Worm (Caenorhabditis elegans) whole organism, young adult: ENCODE data around the gene hpo-9.
A peak's percentile ranks its signal among the peaks of the same experiment; 100 is the strongest.

Source experiments
- D2030.7 ChIP-seq: fragments of 200-800 bp; sonication (Bioruptor generic); IDR thresholded peaks from 2 replicates; pipeline ENCODE4 v1.3.6; 2022; ENCODE audit warnings: missing genetic modification reagents, missing genetic modification characterization, missing compliant biosample characterization
- F33H1.4 ChIP-seq: fragments of 200-800 bp; sonication (Bioruptor generic); IDR thresholded peaks from 2 replicates; pipeline ENCODE4 v1.3.6; 2022; ENCODE audit warnings: missing genetic modification reagents, missing genetic modification characterization, missing compliant biosample characterization
- T26A5.8 ChIP-seq: sonication (generic microtip); optimal IDR thresholded peaks from 2 replicates; lab custom pipeline; 2016; ENCODE audit warnings: missing genetic modification characterization, missing compliant biosample characterization
- ZK185.1 ChIP-seq: sonication (generic microtip); optimal IDR thresholded peaks from 2 replicates; lab custom pipeline; 2016; ENCODE audit warnings: mild to moderate bottlenecking, missing genetic modification characterization, missing compliant biosample characterization; ENCODE audit not compliant: poor library complexity, severe bottlenecking
- ama-1 ChIP-seq, 3 experiments: fragments of 150-350 bp in 1 of 3; sonication (generic microtip) in 2 of 3; optimal IDR thresholded peaks; 2 replicates each; lab custom pipeline; 2014 to 2018; ENCODE audit warnings: missing biosample characterization in 2 of 3, missing genetic modification characterization in 2 of 3, missing genetic modification reagents in 2 of 3
- atf-7 ChIP-seq: sonication (generic microtip); optimal IDR thresholded peaks from 2 replicates; lab custom pipeline; 2017; ENCODE audit warnings: mild to moderate bottlenecking, missing genetic modification characterization, missing compliant biosample characterization
- lin-35 ChIP-seq, 3 experiments: fragments of 150-350 bp in 2 of 3; sonication (generic microtip) in 1 of 3; optimal IDR thresholded peaks; 2 replicates each; lab custom pipeline; 2014 to 2018; ENCODE audit warnings: missing biosample characterization in 3 of 3, missing genetic modification characterization in 3 of 3, missing genetic modification reagents in 3 of 3
- madf-3 ChIP-seq: fragments of 200-800 bp; sonication (Bioruptor generic); IDR thresholded peaks from 2 replicates; pipeline ENCODE4 v1.3.6; 2022; ENCODE audit warnings: missing genetic modification reagents, missing genetic modification characterization, missing compliant biosample characterization
- mel-28 ChIP-seq: sonication (generic microtip); optimal IDR thresholded peaks from 2 replicates; lab custom pipeline; 2016; ENCODE audit warnings: borderline replicate concordance, mild to moderate bottlenecking, missing genetic modification characterization, missing compliant biosample characterization
- mxl-1 ChIP-seq: sonication (generic microtip); optimal IDR thresholded peaks from 2 replicates; lab custom pipeline; 2016; ENCODE audit warnings: missing genetic modification characterization, missing compliant biosample characterization
- nfya-1 ChIP-seq: sonication (generic microtip); optimal IDR thresholded peaks from 2 replicates; lab custom pipeline; 2017; ENCODE audit warnings: antibody characterized with exemption, missing compliant biosample characterization, missing genetic modification characterization, borderline replicate concordance; ENCODE audit not compliant: insufficient read depth
- pha-4 ChIP-seq: fragments of 150-350 bp; sonication (generic microtip); optimal IDR thresholded peaks from 2 replicates; lab custom pipeline; 2014; ENCODE audit warnings: missing biosample characterization, missing genetic modification reagents, missing genetic modification characterization
- unc-62 ChIP-seq: fragments of 150-350 bp; optimal IDR thresholded peaks from 2 replicates; lab custom pipeline; 2014; ENCODE audit warnings: missing biosample characterization, missing genetic modification reagents, missing genetic modification characterization

- TF ChIP-seq ZK185.1 (tag; lab: Kevin White, UChicago) (peak; percentile 68), D2030.7 (GFP tag; lab: Robert Waterston, UW) (peak; percentile 88), mxl-1 (peak; percentile 5), unc-62 (peak; percentile 13), ama-1 (optimal IDR thresholded peaks at IDR 0.05; lab: Kevin White, UChicago) (no peak), ama-1 (GFP tag; optimal IDR thresholded peaks at IDR 0.05; lab: Kevin White, UChicago) (no peak), lin-35 (GFP tag; optimal IDR thresholded peaks at IDR 0.05; lab: Kevin White, UChicago) (peak; percentile 3 to 93 (median 10)), T26A5.8 (tag; lab: Kevin White, UChicago) (no peak), mel-28 (tag; lab: Kevin White, UChicago) (no peak), F33H1.4 (peak; percentile 79), atf-7 (tag; lab: Kevin White, UChicago) (peak; percentile 14), madf-3 (GFP tag; lab: Robert Waterston, UW) (peak; percentile 100), pha-4 (peak; percentile 84), nfya-1 (tag; lab: Kevin White, UChicago) (no peak)
Measured at ce11 chrV:7196498-7196966, 40.4 kb downstream of the hpo-9 start, which contains the start of gene F09G2.2.
